Worm (Caenorhabditis elegans): ENCODE measurements around the gene C25D7.10.

The C25D7.10 gene

DNA sequence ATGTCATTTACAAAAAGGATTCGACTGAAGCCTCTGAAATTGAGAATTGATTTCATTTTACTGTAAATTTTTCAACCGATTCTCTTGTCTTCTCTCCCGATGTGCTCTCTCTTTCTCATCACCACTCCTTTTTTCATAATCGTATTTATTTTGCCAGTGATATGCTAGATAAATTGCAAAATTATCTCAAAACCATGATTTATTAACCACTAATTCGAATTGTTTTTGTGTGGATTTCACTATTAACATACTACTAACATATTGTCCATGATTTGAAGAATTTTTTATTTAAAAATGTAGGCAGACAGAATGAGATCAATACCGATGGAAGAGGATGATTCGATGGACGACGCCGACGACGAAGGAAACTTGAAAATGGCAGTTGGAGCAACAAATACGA is at the start of gene C25D7.10:
Gene C25D7.10 (plus strand): TSS at position 301 of the 400 bp plus-strand sequence.
- TF ChIP-seq sea-2 (GFP tag; optimal IDR thresholded peaks at IDR 0.05) (no peak), nfya-1 (tag; optimal IDR thresholded peaks at IDR 0.05; ENCODE audit: insufficient read depth) (no peak), nhr-43 (tag; optimal IDR thresholded peaks at IDR 0.05; ENCODE audit: poor library complexity, severe bottlenecking) (no peak), lin-15B (tag; optimal IDR thresholded peaks at IDR 0.05) (no peak), elt-3 (tag; optimal IDR thresholded peaks at IDR 0.05) (no peak), R02D3.7 (tag; optimal IDR thresholded peaks at IDR 0.05) (no peak), ceh-82 (tag; optimal IDR thresholded peaks at IDR 0.05) (no peak), aly-2 (tag; optimal IDR thresholded peaks at IDR 0.05) (no peak), daf-12 (tag; optimal IDR thresholded peaks at IDR 0.05) (no peak), unc-39 (tag; optimal IDR thresholded peaks at IDR 0.05) (no peak), jun-1 (tag; optimal IDR thresholded peaks at IDR 0.05) (no peak), fkh-2 (tag; optimal IDR thresholded peaks at IDR 0.05) (no peak), mml-1 (tag; optimal IDR thresholded peaks at IDR 0.05) (no peak), ama-1 (optimal IDR thresholded peaks at IDR 0.05) (no peak), zag-1 (tag; optimal IDR thresholded peaks at IDR 0.05) (no peak), nhr-237 (tag; optimal IDR thresholded peaks at IDR 0.05) (no peak)

DNA sequence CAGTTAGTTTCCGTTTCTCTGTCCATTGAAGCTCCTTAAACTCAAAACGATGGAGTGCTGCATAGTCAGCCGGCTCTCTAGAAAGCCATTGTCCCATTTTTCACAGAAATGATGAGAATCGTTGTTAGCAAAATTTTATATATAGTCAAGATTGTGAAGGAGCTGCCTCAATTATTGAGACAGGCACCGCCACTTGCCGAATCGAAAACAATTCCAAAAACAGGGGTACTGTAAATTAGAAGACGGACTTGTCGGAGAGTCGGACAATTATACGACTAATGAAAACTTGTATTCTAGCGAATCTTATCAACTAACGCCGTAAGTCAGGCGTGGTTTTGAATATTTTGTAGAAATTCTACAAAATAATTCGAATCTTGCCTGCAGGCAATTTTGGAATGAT is 47.0 kb upstream of the C25D7.10 start, which contains the start of gene F14H8.2:
Gene F14H8.2 (minus strand): TSS at position 101 of the 400 bp plus-strand sequence.
- TF ChIP-seq ceh-28 (tag; optimal IDR thresholded peaks at IDR 0.05), result no peak
- no peak for TF ChIP-seq nhr-67 (tag; optimal IDR thresholded peaks at IDR 0.05)
- TF ChIP-seq ZK546.5 (tag; optimal IDR thresholded peaks at IDR 0.05), result no peak
- no peak for TF ChIP-seq mdl-1 (tag; optimal IDR thresholded peaks at IDR 0.05)
- no peak for TF ChIP-seq elt-2 (tag; optimal IDR thresholded peaks at IDR 0.05)
- no peak for TF ChIP-seq unc-62 (GFP tag; optimal IDR thresholded peaks at IDR 0.05)
- no peak for TF ChIP-seq pqm-1 (tag; optimal IDR thresholded peaks at IDR 0.05)
- no peak for TF ChIP-seq tbx-2 (tag; optimal IDR thresholded peaks at IDR 0.05)
- TF ChIP-seq nfya-1 (tag; optimal IDR thresholded peaks at IDR 0.05; ENCODE audit: insufficient read depth), result no peak
- TF ChIP-seq ceh-16 (tag; optimal IDR thresholded peaks at IDR 0.05), result no peak
- no peak for TF ChIP-seq sea-2 (GFP tag; optimal IDR thresholded peaks at IDR 0.05)
- no peak for TF ChIP-seq mml-1 (tag; optimal IDR thresholded peaks at IDR 0.05)
- no peak for TF ChIP-seq ama-1 (optimal IDR thresholded peaks at IDR 0.05)
- TF ChIP-seq ztf-11 (tag; optimal IDR thresholded peaks at IDR 0.05), result no peak
- no peak for TF ChIP-seq zag-1 (tag; optimal IDR thresholded peaks at IDR 0.05)
- no peak for TF ChIP-seq nhr-43 (tag; optimal IDR thresholded peaks at IDR 0.05; ENCODE audit: poor library complexity, severe bottlenecking)
- no peak for TF ChIP-seq nhr-77 (tag; optimal IDR thresholded peaks at IDR 0.05)
- TF ChIP-seq egl-5 (tag; optimal IDR thresholded peaks at IDR 0.05), result no peak

DNA sequence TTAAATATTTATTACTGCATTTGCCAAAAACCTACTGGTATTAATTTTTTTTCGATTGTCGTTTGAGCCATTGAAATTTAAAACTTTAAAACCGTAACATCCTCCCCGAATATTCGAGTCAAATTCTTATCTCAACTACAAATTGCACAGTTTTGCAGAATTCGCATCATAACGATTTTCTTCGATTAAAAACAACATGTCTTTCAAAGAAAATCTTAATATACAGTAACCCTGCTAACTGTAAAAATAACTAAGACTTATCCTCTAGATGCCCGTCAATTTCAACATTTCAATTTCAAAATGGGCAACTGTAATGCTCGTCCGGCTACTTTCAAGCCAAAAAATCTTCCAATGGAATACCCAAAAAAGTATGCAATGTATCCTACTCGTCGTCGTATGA is 46.5 kb upstream of the C25D7.10 start, which contains the start of gene F14H8.5:
Gene F14H8.5 (plus strand): TSS at position 301 of the 400 bp plus-strand sequence.
- no peak for TF ChIP-seq nfya-1 (tag; optimal IDR thresholded peaks at IDR 0.05; ENCODE audit: insufficient read depth)
- no peak for TF ChIP-seq egl-27 (tag; optimal IDR thresholded peaks at IDR 0.05)
- no peak for TF ChIP-seq lin-39 (tag; optimal IDR thresholded peaks at IDR 0.05)
- TF ChIP-seq fos-1 (tag; optimal IDR thresholded peaks at IDR 0.05), result no peak
- TF ChIP-seq nhr-23 (tag; optimal IDR thresholded peaks at IDR 0.05), result no peak
- TF ChIP-seq zag-1 (tag; optimal IDR thresholded peaks at IDR 0.05), result no peak
- no peak for TF ChIP-seq unc-62 (GFP tag; optimal IDR thresholded peaks at IDR 0.05)
- no peak for TF ChIP-seq ztf-4 (tag; optimal IDR thresholded peaks at IDR 0.05)
- TF ChIP-seq fkh-2 (tag; optimal IDR thresholded peaks at IDR 0.05), result no peak
- TF ChIP-seq ceh-16 (tag; optimal IDR thresholded peaks at IDR 0.05), result no peak
- TF ChIP-seq ztf-11 (tag; optimal IDR thresholded peaks at IDR 0.05), result no peak

DNA sequence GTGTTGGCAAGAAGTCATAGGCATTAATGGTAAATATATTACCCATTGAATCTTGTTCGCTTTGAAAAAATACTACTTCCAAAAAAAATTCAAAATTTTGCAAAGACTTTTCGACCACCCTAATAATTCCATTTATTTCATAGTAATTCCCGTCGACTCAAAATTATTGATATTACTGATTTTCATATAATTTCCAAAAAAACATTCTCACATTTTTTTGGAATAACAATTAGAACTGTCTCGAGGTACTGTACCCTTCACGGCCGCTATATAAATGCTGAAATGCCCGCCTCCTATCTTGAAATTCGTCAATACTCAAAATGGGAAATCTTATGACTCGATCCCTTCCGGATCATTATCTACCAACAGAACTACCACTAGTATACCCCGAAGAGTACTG is 43.7 kb upstream of the C25D7.10 start, which contains the start of gene F14H8.4:
Gene F14H8.4 (plus strand): TSS at position 301 of the 400 bp plus-strand sequence.
- TF ChIP-seq nhr-23 (tag; optimal IDR thresholded peaks at IDR 0.05) (no peak), lsy-12 (tag; optimal IDR thresholded peaks at IDR 0.05) (no peak)

DNA sequence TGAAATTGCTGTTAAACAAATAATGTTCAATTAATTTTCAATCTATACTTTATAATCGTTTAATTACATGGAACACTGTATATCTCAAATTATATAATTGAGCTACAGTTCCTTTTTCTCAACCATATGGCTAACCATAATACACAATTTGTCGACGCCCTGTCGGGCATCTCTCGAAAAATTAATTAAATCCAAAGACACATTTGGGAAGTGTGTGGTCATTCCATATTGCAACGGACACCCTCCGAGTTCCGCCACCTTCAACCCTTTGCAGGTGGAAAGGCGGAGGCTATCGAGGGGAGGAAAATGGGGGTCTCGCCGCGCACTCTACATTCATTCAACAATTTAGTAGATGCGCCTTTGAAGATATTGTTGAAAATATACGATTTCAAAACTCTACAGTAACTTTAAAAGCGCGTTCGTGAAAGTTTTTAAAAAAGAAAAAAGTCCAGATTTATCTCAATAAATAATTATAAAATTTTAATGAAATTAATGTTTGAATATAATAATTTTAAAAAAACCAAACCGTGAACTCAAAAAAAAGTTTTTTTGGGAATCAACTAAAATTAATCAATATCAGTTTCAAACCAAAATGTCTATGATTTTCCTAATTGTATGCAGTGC is 38.3 kb upstream of the C25D7.10 start, which contains the start of gene F14H8.8:
Gene F14H8.8 (plus strand): TSS at position 574 of the 624 bp plus-strand sequence.
- no peak for TF ChIP-seq ZK546.5 (tag; optimal IDR thresholded peaks at IDR 0.05)
- no peak for TF ChIP-seq fos-1 (tag; optimal IDR thresholded peaks at IDR 0.05)
- TF ChIP-seq nhr-23 (tag; optimal IDR thresholded peaks at IDR 0.05), result peak; percentile 23
- peak; percentile 6 for TF ChIP-seq lin-15B (tag; optimal IDR thresholded peaks at IDR 0.05)
- peak; percentile 3 for TF ChIP-seq nhr-43 (tag; optimal IDR thresholded peaks at IDR 0.05; ENCODE audit: poor library complexity, severe bottlenecking)
- TF ChIP-seq nhr-25 (tag; optimal IDR thresholded peaks at IDR 0.05), result peak; percentile 62
- no peak for TF ChIP-seq unc-62 (GFP tag; optimal IDR thresholded peaks at IDR 0.05)
- TF ChIP-seq nfya-1 (tag; optimal IDR thresholded peaks at IDR 0.05; ENCODE audit: insufficient read depth), result peak; percentile 32
- peak; percentile 93 for TF ChIP-seq snpc-4 (tag; optimal IDR thresholded peaks at IDR 0.05)

Data from whole organism, L3 larva.